Worm (Caenorhabditis elegans) whole organism, mixed stage, embryonic: ENCODE measurements around the gene sprr-2.

Source experiments
- M03D4.4 ChIP-seq: sonication (generic microtip); optimal IDR thresholded peaks from 2 replicates; lab custom pipeline; 2017; ENCODE audit warnings: mild to moderate bottlenecking, missing genetic modification characterization, missing compliant biosample characterization
- bed-3 ChIP-seq: fragments of 200-800 bp; sonication (Bioruptor generic); optimal IDR thresholded peaks from 3 replicates; lab custom pipeline; 2018; ENCODE audit warnings: mild to moderate bottlenecking, missing genetic modification characterization, moderate library complexity, missing compliant biosample characterization
- blmp-1 ChIP-seq: fragments of 150-350 bp; optimal IDR thresholded peaks from 2 replicates; lab custom pipeline; 2014; ENCODE audit warnings: missing biosample characterization, missing genetic modification characterization
- ceh-39 ChIP-seq: fragments of 150-350 bp; optimal IDR thresholded peaks from 2 replicates; lab custom pipeline; 2014; ENCODE audit warnings: missing biosample characterization, missing genetic modification characterization
- ceh-43 ChIP-seq: fragments of 200-800 bp; sonication (Bioruptor generic); optimal IDR thresholded peaks from 2 replicates; lab custom pipeline; 2018; ENCODE audit warnings: mild to moderate bottlenecking, missing genetic modification characterization, moderate library complexity, missing compliant biosample characterization
- ceh-83 ChIP-seq: fragments of 200-800 bp; sonication (Bioruptor generic); optimal IDR thresholded peaks from 2 replicates; lab custom pipeline; 2018; ENCODE audit warnings: mild to moderate bottlenecking, missing genetic modification characterization, missing compliant biosample characterization
- ces-1 ChIP-seq: fragments of 150-350 bp; optimal IDR thresholded peaks from 2 replicates; lab custom pipeline; 2014; ENCODE audit warnings: missing biosample characterization, missing genetic modification reagents, missing genetic modification characterization
- drap-1 ChIP-seq: fragments of 200-800 bp; sonication (Bioruptor generic); optimal IDR thresholded peaks from 3 replicates; lab custom pipeline; 2018; ENCODE audit warnings: mild to moderate bottlenecking, missing genetic modification characterization, missing compliant biosample characterization
- elt-1 ChIP-seq: sonication (generic microtip); optimal IDR thresholded peaks from 2 replicates; lab custom pipeline; 2017; ENCODE audit warnings: missing genetic modification characterization, mild to moderate bottlenecking, missing compliant biosample characterization, antibody characterized with exemption, moderate library complexity, borderline replicate concordance; ENCODE audit not compliant: insufficient read depth
- elt-3 ChIP-seq: fragments of 150-350 bp; optimal IDR thresholded peaks from 2 replicates; lab custom pipeline; 2014; ENCODE audit warnings: missing biosample characterization, missing genetic modification characterization
- flh-1 ChIP-seq: fragments of 200-800 bp; sonication (Bioruptor generic); optimal IDR thresholded peaks from 2 replicates; lab custom pipeline; 2018; ENCODE audit warnings: mild to moderate bottlenecking, missing genetic modification characterization, moderate library complexity, missing compliant biosample characterization
- ham-2 ChIP-seq: fragments of 200-800 bp; sonication (Bioruptor generic); optimal IDR thresholded peaks from 2 replicates; lab custom pipeline; 2018; ENCODE audit warnings: mild to moderate bottlenecking, missing genetic modification characterization, missing compliant biosample characterization
- hlh-1 ChIP-seq: fragments of 150-350 bp; optimal IDR thresholded peaks from 2 replicates; lab custom pipeline; 2014; ENCODE audit warnings: missing biosample characterization, missing genetic modification reagents, missing genetic modification characterization
- lin-32 ChIP-seq: fragments of 200-800 bp; sonication (Bioruptor generic); optimal IDR thresholded peaks from 2 replicates; lab custom pipeline; 2018; ENCODE audit warnings: mild to moderate bottlenecking, missing genetic modification characterization, missing compliant biosample characterization
- lsy-2 ChIP-seq: fragments of 150-350 bp; optimal IDR thresholded peaks from 2 replicates; lab custom pipeline; 2014; ENCODE audit warnings: missing biosample characterization, missing genetic modification characterization
- mab-5 ChIP-seq: fragments of 150-350 bp; optimal IDR thresholded peaks from 2 replicates; lab custom pipeline; 2014; ENCODE audit warnings: missing biosample characterization, missing genetic modification characterization
- mep-1 ChIP-seq: fragments of 150-350 bp; optimal IDR thresholded peaks from 2 replicates; lab custom pipeline; 2017; ENCODE audit warnings: missing biosample characterization, missing genetic modification reagents, missing genetic modification characterization, inconsistent platforms
- mls-2 ChIP-seq: sonication (generic microtip); optimal IDR thresholded peaks from 2 replicates; lab custom pipeline; 2016; ENCODE audit warnings: mild to moderate bottlenecking, missing genetic modification characterization, moderate library complexity, missing compliant biosample characterization
- nhr-12 ChIP-seq: fragments of 150-350 bp; optimal IDR thresholded peaks from 2 replicates; lab custom pipeline; 2014; ENCODE audit warnings: missing biosample characterization, missing genetic modification characterization
- nhr-2 ChIP-seq: fragments of 150-350 bp; optimal IDR thresholded peaks from 2 replicates; lab custom pipeline; 2014; ENCODE audit warnings: missing biosample characterization, missing genetic modification characterization
- nhr-237 ChIP-seq: fragments of 150-350 bp; optimal IDR thresholded peaks from 2 replicates; lab custom pipeline; 2014; ENCODE audit warnings: missing biosample characterization, missing genetic modification characterization
- nhr-28 ChIP-seq: fragments of 150-350 bp; optimal IDR thresholded peaks from 2 replicates; lab custom pipeline; 2014; ENCODE audit warnings: missing biosample characterization, missing genetic modification characterization
- nhr-76 ChIP-seq: sonication (generic microtip); optimal IDR thresholded peaks from 2 replicates; lab custom pipeline; 2017; ENCODE audit warnings: missing biosample characterization, missing genetic modification characterization
- pha-4 ChIP-seq: fragments of 150-350 bp; optimal IDR thresholded peaks from 2 replicates; lab custom pipeline; 2018; ENCODE audit warnings: missing biosample characterization, missing genetic modification reagents, missing genetic modification characterization
- snpc-4 ChIP-seq: fragments of 150-350 bp; optimal IDR thresholded peaks from 2 replicates; lab custom pipeline; 2014; ENCODE audit warnings: missing biosample characterization, missing genetic modification characterization
- sptf-1 ChIP-seq: sonication (generic microtip); optimal IDR thresholded peaks from 2 replicates; lab custom pipeline; 2017; ENCODE audit warnings: mild to moderate bottlenecking, missing genetic modification characterization, moderate library complexity, missing compliant biosample characterization
- tbx-8 ChIP-seq: fragments of 200-800 bp; sonication (Bioruptor generic); optimal IDR thresholded peaks from 2 replicates; lab custom pipeline; 2018; ENCODE audit warnings: mild to moderate bottlenecking, missing genetic modification characterization, moderate library complexity, missing compliant biosample characterization
- unc-120 ChIP-seq: sonication (generic microtip); optimal IDR thresholded peaks from 2 replicates; lab custom pipeline; 2017; ENCODE audit warnings: missing genetic modification characterization, missing compliant biosample characterization; ENCODE audit not compliant: poor library complexity, severe bottlenecking
- unc-39 ChIP-seq: fragments of 150-350 bp; optimal IDR thresholded peaks from 2 replicates; lab custom pipeline; 2014; ENCODE audit warnings: missing biosample characterization, missing genetic modification characterization
- unc-62 ChIP-seq: fragments of 150-350 bp; optimal IDR thresholded peaks from 2 replicates; lab custom pipeline; 2014; ENCODE audit warnings: missing biosample characterization, missing genetic modification reagents, missing genetic modification characterization
- ztf-11 ChIP-seq: fragments of 150-350 bp; optimal IDR thresholded peaks from 2 replicates; lab custom pipeline; 2014; ENCODE audit warnings: missing biosample characterization, missing genetic modification characterization

Gene sprr-2

ce11 chrX:14819495-14819894 is 26.2 kb downstream of the sprr-2 start:
- TF ChIP-seq ceh-83, result no peak
- TF ChIP-seq bed-3 (GFP tag; lab: Kevin White, UChicago), result no peak
- no peak for TF ChIP-seq lin-32 (GFP tag; lab: Kevin White, UChicago)
- TF ChIP-seq nhr-237 (tag; lab: Kevin White, UChicago), result no peak
- no peak for TF ChIP-seq hlh-1
- no peak for TF ChIP-seq drap-1 (GFP tag; lab: Kevin White, UChicago)
- no peak for TF ChIP-seq ceh-39 (tag; lab: Kevin White, UChicago)
- TF ChIP-seq mls-2, result no peak
- no peak for TF ChIP-seq elt-3 (tag; lab: Kevin White, UChicago)
- TF ChIP-seq snpc-4 (tag; lab: Kevin White, UChicago), result no peak
- TF ChIP-seq elt-1 (tag; lab: Kevin White, UChicago), result no peak
- TF ChIP-seq nhr-28, result no peak
- no peak for TF ChIP-seq ces-1 (GFP tag; lab: Kevin White, UChicago)
- TF ChIP-seq tbx-8 (GFP tag; lab: Kevin White, UChicago), result no peak
- TF ChIP-seq mab-5 (tag; lab: Kevin White, UChicago), result no peak
- TF ChIP-seq pha-4 (tag; lab: Kevin White, UChicago), result no peak
- no peak for TF ChIP-seq flh-1 (GFP tag; lab: Kevin White, UChicago)
- TF ChIP-seq ceh-43 (GFP tag; lab: Kevin White, UChicago), result no peak
- TF ChIP-seq unc-120, result no peak
- no peak for TF ChIP-seq blmp-1 (tag; lab: Kevin White, UChicago)

ce11 chrX:14824490-14825050 is 31.3 kb downstream of the sprr-2 start, which contains the start of gene mbk-1:
Gene mbk-1 (minus strand): TSS chrX:14824540.
- TF ChIP-seq lsy-2 (tag; lab: Kevin White, UChicago) (peak; percentile 10), ces-1 (GFP tag; lab: Kevin White, UChicago) (peak; percentile 63), elt-3 (tag; lab: Kevin White, UChicago) (peak; percentile 40), ceh-83 (no peak), drap-1 (GFP tag; lab: Kevin White, UChicago) (no peak), nhr-2 (tag; lab: Kevin White, UChicago) (peak; percentile 45), hlh-1 (peak; percentile 78), ceh-39 (tag; lab: Kevin White, UChicago) (peak; percentile 69), nhr-237 (tag; lab: Kevin White, UChicago) (peak; percentile 50), sptf-1 (tag; lab: Kevin White, UChicago) (peak; percentile 46), nhr-76 (tag; lab: Kevin White, UChicago) (no peak), mep-1 (tag; lab: Kevin White, UChicago) (peak; percentile 43), unc-62 (GFP tag; lab: Kevin White, UChicago) (peak; percentile 17)

- TF ChIP-seq ceh-83 (no peak), nhr-12 (tag; lab: Kevin White, UChicago) (no peak), bed-3 (GFP tag; lab: Kevin White, UChicago) (no peak), blmp-1 (tag; lab: Kevin White, UChicago) (no peak), nhr-28 (no peak), ztf-11 (tag; lab: Kevin White, UChicago) (no peak), snpc-4 (tag; lab: Kevin White, UChicago) (no peak), nhr-2 (tag; lab: Kevin White, UChicago) (no peak), unc-39 (no peak), mab-5 (tag; lab: Kevin White, UChicago) (no peak), elt-3 (tag; lab: Kevin White, UChicago) (no peak), ceh-39 (tag; lab: Kevin White, UChicago) (no peak), ham-2 (no peak), unc-62 (GFP tag; lab: Kevin White, UChicago) (no peak)
Observed at ce11 chrX:14828766-14829165, 35.5 kb downstream of the sprr-2 start.

ce11 chrX:14831531-14831930 is 38.3 kb downstream of the sprr-2 start, which contains the start of gene dpf-2:
Gene dpf-2 (plus strand): TSS chrX:14831831.
- TF ChIP-seq M03D4.4, result no peak

- no peak for TF ChIP-seq unc-39
- TF ChIP-seq nhr-76 (tag; lab: Kevin White, UChicago), result no peak
- TF ChIP-seq M03D4.4, result no peak
- peak; percentile 79 for TF ChIP-seq ces-1 (GFP tag; lab: Kevin White, UChicago)
- no peak for TF ChIP-seq hlh-1
Observed at ce11 chrX:14838339-14838738, 45.1 kb downstream of the sprr-2 start.
